Comparison of ENCODE assay signal across 5 fruit fly cellular contexts in genomic region chr2L:1617712-1618111, dm6.
TF ChIP-seq lines count a peak whose summit lies in the region.

No protein-coding gene starts in this region.

- no peak for TF ChIP-seq CTCF in whole organism, embryonic (GFP tag; optimal IDR thresholded peaks at IDR 0.05; lab: Kevin White, UChicago)

TF ChIP-seq in whole organism, 6 proteins besides CTCF, POLR2A, EP300 and RAD21:
- TF ChIP-seq CG8478 (optimal IDR thresholded peaks at IDR 0.05; lab: Kevin White, UChicago) (no peak), Dll (optimal IDR thresholded peaks at IDR 0.05; lab: Kevin White, UChicago) (peak; percentile 49)
TF ChIP-seq in whole organism: peak in this region for 1.

TF ChIP-seq in whole organism, adult, 20 proteins besides CTCF, POLR2A, EP300 and RAD21:
- no peak for TF ChIP-seq CG1620 (GFP tag; optimal IDR thresholded peaks at IDR 0.05; lab: Kevin White, UChicago)
- peak; percentile 10 for TF ChIP-seq CG33017 (tag; optimal IDR thresholded peaks at IDR 0.05; lab: Kevin White, UChicago)
- no peak for TF ChIP-seq kay (GFP tag; lab: Kevin White, UChicago; ENCODE audit: borderline replicate concordance)
- no peak for TF ChIP-seq CG14711 (tag; optimal IDR thresholded peaks at IDR 0.05; lab: Kevin White, UChicago)
- no peak for TF ChIP-seq cnc (optimal IDR thresholded peaks at IDR 0.05; lab: Kevin White, UChicago)
- TF ChIP-seq Mnt (GFP tag; optimal IDR thresholded peaks at IDR 0.05; lab: Kevin White, UChicago), result no peak

TF ChIP-seq in whole organism, embryonic, 481 proteins besides CTCF, POLR2A, EP300 and RAD21 (continues in another document):
- TF ChIP-seq CG2678 (tag; optimal IDR thresholded peaks at IDR 0.05; lab: Kevin White, UChicago) (no peak), CG15514 (GFP tag; optimal IDR thresholded peaks at IDR 0.05; lab: Kevin White, UChicago) (no peak), B-H2 (GFP tag; optimal IDR thresholded peaks at IDR 0.05; lab: Kevin White, UChicago) (no peak), Six4 (GFP tag; optimal IDR thresholded peaks at IDR 0.05; lab: Kevin White, UChicago) (no peak), CG10274 (GFP tag; optimal IDR thresholded peaks at IDR 0.05; lab: Kevin White, UChicago) (no peak), ERR (GFP tag; optimal IDR thresholded peaks at IDR 0.05; lab: Kevin White, UChicago) (no peak), CG8478 (optimal IDR thresholded peaks at IDR 0.05; lab: Kevin White, UChicago) (no peak), repo (GFP tag; optimal IDR thresholded peaks at IDR 0.05; lab: Kevin White, UChicago) (no peak), crol (GFP tag; IDR thresholded peaks at IDR 0.05; lab: Robert Waterston, UW) (peak; percentile 66), Xbp1 (GFP tag; optimal IDR thresholded peaks at IDR 0.05; lab: Kevin White, UChicago) (no peak), Oaz (GFP tag; IDR thresholded peaks at IDR 0.05; lab: Robert Waterston, UW) (no peak), CG6683 (GFP tag; optimal IDR thresholded peaks at IDR 0.05; lab: Kevin White, UChicago) (no peak), CG6791 (GFP tag; IDR thresholded peaks at IDR 0.05; lab: Robert Waterston, UW; ENCODE audit: partially characterized antibody) (no peak), ci (GFP tag; IDR thresholded peaks at IDR 0.05; lab: Robert Waterston, UW) (0 out of 3 replicates have a peak, but pooled peaks have one; percentile 18), Adf1 (GFP tag; IDR thresholded peaks at IDR 0.05; lab: Robert Waterston, UW) (no peak), yki (optimal IDR thresholded peaks at IDR 0.05; lab: Kevin White, UChicago) (no peak), chm (GFP tag; IDR thresholded peaks at IDR 0.05; lab: Robert Waterston, UW) (no peak), CG1832 (GFP tag; optimal IDR thresholded peaks at IDR 0.05; lab: Kevin White, UChicago) (peak; percentile 63), CG2202 (tag; optimal IDR thresholded peaks at IDR 0.05; lab: Kevin White, UChicago) (no peak), CG3065 (GFP tag; optimal IDR thresholded peaks at IDR 0.05; lab: Kevin White, UChicago) (no peak), ewg (GFP tag; optimal IDR thresholded peaks at IDR 0.05; lab: Kevin White, UChicago) (peak; percentile 94), Trl (optimal IDR thresholded peaks at IDR 0.05; lab: Kevin White, UChicago) (peak; percentile 59 to 79), Trl (GFP tag; optimal IDR thresholded peaks at IDR 0.05; lab: Kevin White, UChicago) (no peak), CG10321 (GFP tag; IDR thresholded peaks at IDR 0.05; lab: Robert Waterston, UW) (0 out of 2 replicates have a peak, but pooled peaks have one; percentile 13), bsh (GFP tag; optimal IDR thresholded peaks at IDR 0.05; lab: Kevin White, UChicago) (peak in 1 of 2 experiments; percentile 10), CG10209 (GFP tag; optimal IDR thresholded peaks at IDR 0.05; lab: Kevin White, UChicago) (no peak), Kr (GFP tag; optimal IDR thresholded peaks at IDR 0.05; lab: Kevin White, UChicago) (no peak), Nf-YC (tag; optimal IDR thresholded peaks at IDR 0.05; lab: Kevin White, UChicago) (no peak), CG2875 (GFP tag; optimal IDR thresholded peaks at IDR 0.05; lab: Kevin White, UChicago) (no peak)

TF ChIP-seq in whole organism, prepupa, 60 proteins besides CTCF, POLR2A, EP300 and RAD21 (continues in another document):
- TF ChIP-seq CG6163 (GFP tag; IDR thresholded peaks at IDR 0.05; lab: Robert Waterston, UW) (peak; percentile 47; the same call in 1 of the 3 replicates), fkh (GFP tag; optimal IDR thresholded peaks at IDR 0.05; lab: Kevin White, UChicago) (no peak), CG32006 (GFP tag; optimal IDR thresholded peaks at IDR 0.05; lab: Kevin White, UChicago) (peak; percentile 24), Smox (GFP tag; optimal IDR thresholded peaks at IDR 0.05; lab: Kevin White, UChicago) (no peak), net (GFP tag; optimal IDR thresholded peaks at IDR 0.05; lab: Kevin White, UChicago) (no peak), Eip78C (GFP tag; lab: Kevin White, UChicago) (peak; percentile 52), Sox15 (GFP tag; optimal IDR thresholded peaks at IDR 0.05; lab: Kevin White, UChicago) (no peak), esn (GFP tag; optimal IDR thresholded peaks at IDR 0.05; lab: Kevin White, UChicago) (no peak), CG6792 (GFP tag; optimal IDR thresholded peaks at IDR 0.05; lab: Kevin White, UChicago) (no peak), fd85E (GFP tag; optimal IDR thresholded peaks at IDR 0.05; lab: Kevin White, UChicago) (no peak), Ets96B (tag; optimal IDR thresholded peaks at IDR 0.05; lab: Kevin White, UChicago) (peak; percentile 8), cyc (GFP tag; optimal IDR thresholded peaks at IDR 0.05; lab: Kevin White, UChicago) (no peak), CG11762 (GFP tag; optimal IDR thresholded peaks at IDR 0.05; lab: Kevin White, UChicago; ENCODE audit: insufficient read depth) (no peak), CG8119 (GFP tag; IDR thresholded peaks at IDR 0.05; lab: Robert Waterston, UW) (peak; percentile 43; the same call in 1 of the 3 replicates), salr (GFP tag; optimal IDR thresholded peaks at IDR 0.05; lab: Kevin White, UChicago) (peak in 1 of 2 experiments; percentile 6), Sox102F (GFP tag; optimal IDR thresholded peaks at IDR 0.05; lab: Kevin White, UChicago) (no peak), topi (GFP tag; optimal IDR thresholded peaks at IDR 0.05; lab: Kevin White, UChicago) (no peak), CG11294 (GFP tag; IDR thresholded peaks at IDR 0.05; lab: Robert Waterston, UW) (no peak), achi (GFP tag; optimal IDR thresholded peaks at IDR 0.05; lab: Kevin White, UChicago) (no peak), pdm3 (GFP tag; optimal IDR thresholded peaks at IDR 0.05; lab: Kevin White, UChicago) (no peak), vri (GFP tag; optimal IDR thresholded peaks at IDR 0.05; lab: Kevin White, UChicago) (no peak), CG8632 (GFP tag; optimal IDR thresholded peaks at IDR 0.05; lab: Kevin White, UChicago) (no peak), acj6 (GFP tag; optimal IDR thresholded peaks at IDR 0.05; lab: Kevin White, UChicago) (no peak), CG11902 (GFP tag; optimal IDR thresholded peaks at IDR 0.05; lab: Kevin White, UChicago) (no peak), CG9139 (GFP tag; optimal IDR thresholded peaks at IDR 0.05; lab: Kevin White, UChicago) (peak; percentile 63), eg (GFP tag; IDR thresholded peaks at IDR 0.05; lab: Robert Waterston, UW) (0 out of 3 replicates have a peak, but pooled peaks have one; percentile 19), CG6808 (GFP tag; optimal IDR thresholded peaks at IDR 0.05; lab: Kevin White, UChicago) (peak; percentile 42), Ets21C (GFP tag; optimal IDR thresholded peaks at IDR 0.05; lab: Kevin White, UChicago) (no peak), Lpt (GFP tag; optimal IDR thresholded peaks at IDR 0.05; lab: Kevin White, UChicago) (peak; percentile 12), CG10669 (GFP tag; optimal IDR thresholded peaks at IDR 0.05; lab: Kevin White, UChicago) (peak; percentile 13)

TF ChIP-seq in whole organism, pupa, 21 proteins besides CTCF, POLR2A, EP300 and RAD21:
- TF ChIP-seq CG4496 (GFP tag; IDR thresholded peaks at IDR 0.05; lab: Robert Waterston, UW) (0 out of 3 replicates have a peak, but pooled peaks have one; percentile 17), CG12605 (GFP tag; IDR thresholded peaks at IDR 0.05; lab: Robert Waterston, UW) (no peak), CG34367 (tag; optimal IDR thresholded peaks at IDR 0.05; lab: Kevin White, UChicago) (peak; percentile 34), CG17806 (tag; optimal IDR thresholded peaks at IDR 0.05; lab: Kevin White, UChicago) (no peak), gl (tag; optimal IDR thresholded peaks at IDR 0.05; lab: Kevin White, UChicago) (peak; percentile 35), CG32121 (GFP tag; IDR thresholded peaks at IDR 0.05; lab: Robert Waterston, UW) (no peak), Pif1A (GFP tag; optimal IDR thresholded peaks at IDR 0.05; lab: Kevin White, UChicago) (no peak), CG13204 (GFP tag; optimal IDR thresholded peaks at IDR 0.05; lab: Kevin White, UChicago) (peak; percentile 62), CG14655 (GFP tag; optimal IDR thresholded peaks at IDR 0.05; lab: Kevin White, UChicago) (peak; percentile 62), EcR (GFP tag; optimal IDR thresholded peaks at IDR 0.05; lab: Kevin White, UChicago) (peak; percentile 66), Snoo (tag; optimal IDR thresholded peaks at IDR 0.05; lab: Kevin White, UChicago) (no peak), Pif1B (GFP tag; optimal IDR thresholded peaks at IDR 0.05; lab: Kevin White, UChicago) (no peak), CG8159 (tag; optimal IDR thresholded peaks at IDR 0.05; lab: Kevin White, UChicago) (peak; percentile 36), Ets98B (GFP tag; IDR thresholded peaks at IDR 0.05; lab: Robert Waterston, UW) (peak; percentile 25; the same call in 1 of the 2 replicates), CG9948 (tag; optimal IDR thresholded peaks at IDR 0.05; lab: Kevin White, UChicago) (no peak), D1 (tag; optimal IDR thresholded peaks at IDR 0.05; lab: Kevin White, UChicago) (no peak), CG10348 (GFP tag; IDR thresholded peaks at IDR 0.05; lab: Robert Waterston, UW) (no peak), CG15710 (tag; optimal IDR thresholded peaks at IDR 0.05; lab: Kevin White, UChicago) (peak; percentile 33), fd96Ca (GFP tag; IDR thresholded peaks at IDR 0.05; lab: Robert Waterston, UW) (no peak), CG8301 (tag; optimal IDR thresholded peaks at IDR 0.05; lab: Kevin White, UChicago) (peak; percentile 4), rn (GFP tag; IDR thresholded peaks at IDR 0.05; lab: Robert Waterston, UW) (no peak)
TF ChIP-seq in whole organism, pupa: peak in this region for 10.
